ENCODE assay signal across 2 fruit fly cellular contexts in the genomic region with DNA sequence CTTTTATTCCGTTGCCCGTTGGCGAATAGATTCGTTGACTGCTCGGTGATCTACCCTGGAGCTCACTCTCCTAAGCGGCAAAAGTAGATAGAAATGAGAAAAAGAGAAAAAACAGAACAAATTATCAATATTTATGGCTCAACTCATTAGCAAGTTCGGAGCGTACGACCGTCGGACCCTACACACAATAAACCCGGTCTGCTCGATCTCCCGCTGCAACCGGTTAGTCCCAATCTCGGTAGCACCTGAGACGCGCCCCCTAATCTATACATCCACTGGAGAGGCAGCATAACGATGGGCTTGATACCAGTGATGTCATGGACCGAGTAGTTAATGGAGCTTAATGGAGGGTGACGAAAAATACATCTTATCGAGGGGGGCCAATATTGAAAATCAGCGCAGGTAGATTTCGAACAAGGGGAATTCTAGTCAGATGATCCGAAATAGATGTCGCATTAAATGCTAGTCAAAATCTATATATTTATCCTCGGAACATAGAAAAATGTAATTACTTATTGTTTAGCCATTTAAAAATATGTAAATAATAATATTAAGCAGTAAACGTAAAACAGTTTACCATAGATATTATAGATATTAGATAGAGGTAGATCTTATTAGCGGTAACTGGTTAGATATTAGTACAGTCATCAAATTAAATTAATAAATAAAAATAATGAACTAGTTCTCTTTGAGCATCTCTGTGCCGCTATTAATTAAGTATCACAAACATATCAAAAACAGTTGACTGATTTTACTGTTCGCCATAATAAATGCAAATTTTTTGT.
TF ChIP-seq lines count a peak whose summit lies in the region.

A gene (minus strand): TSS at position 58 of the 785 bp plus-strand sequence.

- TF ChIP-seq CTCF in whole organism, embryonic (GFP tag; optimal IDR thresholded peaks at IDR 0.05; lab: Kevin White, UChicago), result no peak

TF ChIP-seq in whole organism, embryonic, 481 proteins besides CTCF, POLR2A, EP300 and RAD21 (continues in another document):
- no peak for TF ChIP-seq nerfin-2 (GFP tag; IDR thresholded peaks at IDR 0.05; lab: Robert Waterston, UW; ENCODE audit: partially characterized antibody)
- no peak for TF ChIP-seq CG12942 (GFP tag; optimal IDR thresholded peaks at IDR 0.05; lab: Kevin White, UChicago)
- no peak for TF ChIP-seq CG3065 (GFP tag; optimal IDR thresholded peaks at IDR 0.05; lab: Kevin White, UChicago)
- TF ChIP-seq CG1602 (GFP tag; optimal IDR thresholded peaks at IDR 0.05; lab: Kevin White, UChicago), result no peak
- no peak for TF ChIP-seq CG1832 (GFP tag; optimal IDR thresholded peaks at IDR 0.05; lab: Kevin White, UChicago)
- no peak for TF ChIP-seq her (GFP tag; optimal IDR thresholded peaks at IDR 0.05; lab: Kevin White, UChicago)
- TF ChIP-seq CG14710 (tag; optimal IDR thresholded peaks at IDR 0.05; lab: Kevin White, UChicago), result no peak
- TF ChIP-seq Sry-β (GFP tag; optimal IDR thresholded peaks at IDR 0.05; lab: Kevin White, UChicago), result peak; percentile 43
- TF ChIP-seq bbx (GFP tag; IDR thresholded peaks at IDR 0.05; lab: Robert Waterston, UW; ENCODE audit: partially characterized antibody), result no peak
- TF ChIP-seq CG13894 (tag; optimal IDR thresholded peaks at IDR 0.05; lab: Kevin White, UChicago), result peak; percentile 72
- no peak for TF ChIP-seq Ada2b (GFP tag; IDR thresholded peaks at IDR 0.05; lab: Robert Waterston, UW)
- peak; percentile 21; the same call in 1 of the 2 replicates for TF ChIP-seq vvl (GFP tag; IDR thresholded peaks at IDR 0.05; lab: Robert Waterston, UW)
- TF ChIP-seq bigmax (GFP tag; optimal IDR thresholded peaks at IDR 0.05; lab: Kevin White, UChicago), result no peak
- no peak for TF ChIP-seq CG10654 (GFP tag; optimal IDR thresholded peaks at IDR 0.05; lab: Kevin White, UChicago)
- TF ChIP-seq kni (GFP tag; optimal IDR thresholded peaks at IDR 0.05; lab: Kevin White, UChicago), result peak; percentile 33
- TF ChIP-seq CkIIα-i1 (GFP tag; IDR thresholded peaks at IDR 0.05; lab: Robert Waterston, UW), result no peak
- TF ChIP-seq CG13287 (GFP tag; IDR thresholded peaks at IDR 0.05; lab: Robert Waterston, UW; ENCODE audit: partially characterized antibody), result no peak
- peak; percentile 90 for TF ChIP-seq Awh (GFP tag; IDR thresholded peaks at IDR 0.05; lab: Robert Waterston, UW)
- TF ChIP-seq zfh2 (GFP tag; optimal IDR thresholded peaks at IDR 0.05; lab: Kevin White, UChicago), result no peak
- TF ChIP-seq CG17385 (GFP tag; optimal IDR thresholded peaks at IDR 0.05; lab: Kevin White, UChicago), result no peak
- no peak for TF ChIP-seq tna (GFP tag; IDR thresholded peaks at IDR 0.05; lab: Robert Waterston, UW; ENCODE audit: partially characterized antibody)
- peak; percentile 95 for TF ChIP-seq CG15514 (GFP tag; optimal IDR thresholded peaks at IDR 0.05; lab: Kevin White, UChicago)
- no peak for TF ChIP-seq twi (tag; optimal IDR thresholded peaks at IDR 0.05; lab: Kevin White, UChicago)
- no peak for TF ChIP-seq CG17612 (GFP tag; IDR thresholded peaks at IDR 0.05; lab: Robert Waterston, UW)
- no peak for TF ChIP-seq ind (GFP tag; optimal IDR thresholded peaks at IDR 0.05; lab: Kevin White, UChicago)
- TF ChIP-seq Lhr (GFP tag; optimal IDR thresholded peaks at IDR 0.05; lab: Kevin White, UChicago), result no peak
- no peak for TF ChIP-seq CG14965 (GFP tag; optimal IDR thresholded peaks at IDR 0.05; lab: Kevin White, UChicago; ENCODE audit: borderline replicate concordance)
- 0 out of 3 replicates have a peak, but pooled peaks have one; percentile 19 for TF ChIP-seq row (GFP tag; IDR thresholded peaks at IDR 0.05; lab: Robert Waterston, UW)
- no peak for TF ChIP-seq gem (tag; optimal IDR thresholded peaks at IDR 0.05; lab: Kevin White, UChicago)
- no peak for TF ChIP-seq pum (GFP tag; optimal IDR thresholded peaks at IDR 0.05; lab: Kevin White, UChicago)
- TF ChIP-seq CG12769 (tag; optimal IDR thresholded peaks at IDR 0.05; lab: Kevin White, UChicago), result peak; percentile 71
- no peak for TF ChIP-seq CG6854 (GFP tag; optimal IDR thresholded peaks at IDR 0.05; lab: Kevin White, UChicago)
- peak; percentile 71 for TF ChIP-seq abd-A (tag; optimal IDR thresholded peaks at IDR 0.05; lab: Kevin White, UChicago)
- TF ChIP-seq lola (GFP tag; optimal IDR thresholded peaks at IDR 0.05; lab: Kevin White, UChicago), result no peak
- no peak for TF ChIP-seq CG8089 (GFP tag; optimal IDR thresholded peaks at IDR 0.05; lab: Kevin White, UChicago)
- TF ChIP-seq Hsf (GFP tag; optimal IDR thresholded peaks at IDR 0.05; lab: Kevin White, UChicago), result no peak
- TF ChIP-seq lab (GFP tag; optimal IDR thresholded peaks at IDR 0.05; lab: Kevin White, UChicago), result no peak
- no peak for TF ChIP-seq Chrac-16 (GFP tag; optimal IDR thresholded peaks at IDR 0.05; lab: Kevin White, UChicago)
- TF ChIP-seq gcm (GFP tag; optimal IDR thresholded peaks at IDR 0.05; lab: Kevin White, UChicago), result no peak
- TF ChIP-seq Bdp1 (GFP tag; optimal IDR thresholded peaks at IDR 0.05; lab: Kevin White, UChicago), result no peak
- TF ChIP-seq shn (GFP tag; optimal IDR thresholded peaks at IDR 0.05; lab: Kevin White, UChicago), result no peak

TF ChIP-seq in whole organism, prepupa, 60 proteins besides CTCF, POLR2A, EP300 and RAD21:
- TF ChIP-seq achi (GFP tag; optimal IDR thresholded peaks at IDR 0.05; lab: Kevin White, UChicago), result no peak
- TF ChIP-seq Eip78C (GFP tag; lab: Kevin White, UChicago), result peak; percentile 10
- TF ChIP-seq CG3032 (tag; optimal IDR thresholded peaks at IDR 0.05; lab: Kevin White, UChicago), result no peak
- no peak for TF ChIP-seq CG9139 (GFP tag; optimal IDR thresholded peaks at IDR 0.05; lab: Kevin White, UChicago)
- peak; percentile 33 for TF ChIP-seq CG1621 (tag; optimal IDR thresholded peaks at IDR 0.05; lab: Kevin White, UChicago)
- no peak for TF ChIP-seq fkh (GFP tag; optimal IDR thresholded peaks at IDR 0.05; lab: Kevin White, UChicago)
- no peak for TF ChIP-seq CG11762 (GFP tag; optimal IDR thresholded peaks at IDR 0.05; lab: Kevin White, UChicago; ENCODE audit: insufficient read depth)
- TF ChIP-seq CG6854 (GFP tag; optimal IDR thresholded peaks at IDR 0.05; lab: Kevin White, UChicago), result no peak
- no peak for TF ChIP-seq Hr38 (GFP tag; optimal IDR thresholded peaks at IDR 0.05; lab: Kevin White, UChicago)
